Worm (Caenorhabditis elegans): Measurements from ENCODE around the gene ZK1055.7.

Gene ZK1055.7

ce11 chrV:6559585-6559984 is 45.6 kb downstream of the ZK1055.7 start:
- no peak for TF ChIP-seq ztf-6 (GFP tag; IDR thresholded peaks at IDR 0.05)
- TF ChIP-seq dpl-1 (GFP tag; optimal IDR thresholded peaks at IDR 0.05), result no peak
- TF ChIP-seq ceh-91 (GFP tag; IDR thresholded peaks at IDR 0.05), result no peak
- no peak for TF ChIP-seq aptf-2 (GFP tag; conservative IDR thresholded peaks at IDR 0.05)
- TF ChIP-seq K11D2.4 (GFP tag; IDR thresholded peaks at IDR 0.05), result no peak
- TF ChIP-seq hsf-1 (GFP tag; IDR thresholded peaks at IDR 0.05), result 0 out of 2 replicates have a peak, but pooled peaks have one; percentile 24
- TF ChIP-seq lsl-1 (GFP tag; optimal IDR thresholded peaks at IDR 0.05), result peak; percentile 43
- no peak for TF ChIP-seq egrh-3 (GFP tag; IDR thresholded peaks at IDR 0.05)
- TF ChIP-seq let-526 (GFP tag; IDR thresholded peaks at IDR 0.05), result no peak
- peak; percentile 39 for TF ChIP-seq mes-4 (tag; optimal IDR thresholded peaks at IDR 0.05)
- TF ChIP-seq athp-1 (tag; optimal IDR thresholded peaks at IDR 0.05), result peak; percentile 74
- TF ChIP-seq zim-3 (tag; optimal IDR thresholded peaks at IDR 0.05), result peak; percentile 45
- TF ChIP-seq bed-2 (GFP tag; IDR thresholded peaks at IDR 0.05), result no peak
- peak; percentile 71 for TF ChIP-seq him-1 (tag; optimal IDR thresholded peaks at IDR 0.05)
- peak; percentile 61 for TF ChIP-seq chd-7 (tag; optimal IDR thresholded peaks at IDR 0.05)
- peak; percentile 55 for TF ChIP-seq madf-10 (tag; optimal IDR thresholded peaks at IDR 0.05)
- peak; percentile 43; the same call in 1 of the 2 replicates for TF ChIP-seq F33H1.4 (GFP tag; IDR thresholded peaks at IDR 0.05)
- TF ChIP-seq snpc-3.4 (tag; optimal IDR thresholded peaks at IDR 0.05), result peak; percentile 40
- TF ChIP-seq let-607 (tag; optimal IDR thresholded peaks at IDR 0.05), result peak; percentile 10 to 16
- no peak for TF ChIP-seq zfh-2 (GFP tag; conservative IDR thresholded peaks at IDR 0.05)
- peak; percentile 86 for TF ChIP-seq rpc-1 (optimal IDR thresholded peaks at IDR 0.05)
- TF ChIP-seq rpc-1 (tag; optimal IDR thresholded peaks at IDR 0.05), result peak; percentile 92
- TF ChIP-seq ekl-4 (GFP tag; IDR thresholded peaks at IDR 0.05), result peak; percentile 64
- TF ChIP-seq dpff-1 (tag; optimal IDR thresholded peaks at IDR 0.05), result no peak
- TF ChIP-seq hmg-1.2 (GFP tag; IDR thresholded peaks at IDR 0.05), result peak; percentile 65
- TF ChIP-seq pbrm-1 (GFP tag; IDR thresholded peaks at IDR 0.05), result no peak
- peak; percentile 90 for TF ChIP-seq sptf-2 (GFP tag; optimal IDR thresholded peaks at IDR 0.05)
- TF ChIP-seq D2030.7 (GFP tag; IDR thresholded peaks at IDR 0.05), result peak; percentile 69; the same call in 1 of the 2 replicates
- no peak for TF ChIP-seq attf-3 (GFP tag; conservative IDR thresholded peaks at IDR 0.05)
- TF ChIP-seq ZK185.1 (tag; optimal IDR thresholded peaks at IDR 0.05; ENCODE audit: poor library complexity, severe bottlenecking), result peak; percentile 41
- no peak for TF ChIP-seq dox-1 (GFP tag; IDR thresholded peaks at IDR 0.05)
- TF ChIP-seq cebp-2 (GFP tag; IDR thresholded peaks at IDR 0.05), result 0 out of 2 replicates have a peak, but pooled peaks have one; percentile 42
- TF ChIP-seq K12H6.12 (tag; optimal IDR thresholded peaks at IDR 0.05), result no peak
- TF ChIP-seq F49E8.2 (tag; optimal IDR thresholded peaks at IDR 0.05; ENCODE audit: insufficient read depth), result no peak
- no peak for TF ChIP-seq nfya-1 (tag; optimal IDR thresholded peaks at IDR 0.05; ENCODE audit: borderline replicate concordance, insufficient read depth)
- no peak for TF ChIP-seq F10E7.11 (tag; optimal IDR thresholded peaks at IDR 0.05)
- TF ChIP-seq F37B4.10 (GFP tag; IDR thresholded peaks at IDR 0.05), result 0 out of 2 replicates have a peak, but pooled peaks have one; percentile 69
- TF ChIP-seq repo-1 (tag; optimal IDR thresholded peaks at IDR 0.05), result no peak
- TF ChIP-seq T07F8.4 (tag; optimal IDR thresholded peaks at IDR 0.05), result peak; percentile 69
- TF ChIP-seq ccch-3 (GFP tag; optimal IDR thresholded peaks at IDR 0.05), result no peak
- TF ChIP-seq xnd-1 (tag; optimal IDR thresholded peaks at IDR 0.05), result peak; percentile 1
- no peak for TF ChIP-seq gei-17 (GFP tag; optimal IDR thresholded peaks at IDR 0.05)
- TF ChIP-seq B0261.1 (tag; optimal IDR thresholded peaks at IDR 0.05), result peak; percentile 77
- peak; percentile 67 for TF ChIP-seq ztf-18 (tag; optimal IDR thresholded peaks at IDR 0.05)
- no peak for TF ChIP-seq hlh-26 (GFP tag; conservative IDR thresholded peaks at IDR 0.05)
- no peak for TF ChIP-seq sdz-38 (tag; optimal IDR thresholded peaks at IDR 0.05)
- TF ChIP-seq mcd-1 (GFP tag; IDR thresholded peaks at IDR 0.05), result no peak
- no peak for TF ChIP-seq F39B2.1 (GFP tag; IDR thresholded peaks at IDR 0.05)
- no peak for TF ChIP-seq unc-62 (GFP tag; optimal IDR thresholded peaks at IDR 0.05)

Measured in whole organism, young adult.